Worm (Caenorhabditis elegans): ENCODE data around the gene sra-36.

- no peak for TF ChIP-seq egl-43 (GFP tag; IDR thresholded peaks at IDR 0.05)
- TF ChIP-seq daf-12 (tag; optimal IDR thresholded peaks at IDR 0.05) = no peak
- TF ChIP-seq ZK337.2 (GFP tag; IDR thresholded peaks at IDR 0.05) = no peak
- TF ChIP-seq tra-1 (GFP tag; IDR thresholded peaks at IDR 0.05) = no peak
- no peak for TF ChIP-seq R02D3.7 (tag; optimal IDR thresholded peaks at IDR 0.05)
- no peak for TF ChIP-seq egl-27 (tag; optimal IDR thresholded peaks at IDR 0.05)
- TF ChIP-seq lin-38 (GFP tag; IDR thresholded peaks at IDR 0.05) = no peak
- no peak for TF ChIP-seq unc-130 (GFP tag; optimal IDR thresholded peaks at IDR 0.05)
- peak in 1 of 2 experiments; percentile 7 for TF ChIP-seq lsy-2 (tag; optimal IDR thresholded peaks at IDR 0.05)
- TF ChIP-seq gei-8 (GFP tag; optimal IDR thresholded peaks at IDR 0.05) = no peak
These were observed 46.0 kb downstream of the sra-36 start for ce11 chrII:4494532-4494931.

All from whole organism, L4 larva.